Fruit fly (Drosophila melanogaster): ENCODE data around the gene Acp29AB.

- no peak for TF ChIP-seq fd96Ca (GFP tag; IDR thresholded peaks at IDR 0.05)
- TF ChIP-seq CG17806 (tag; optimal IDR thresholded peaks at IDR 0.05), result no peak
- TF ChIP-seq CG14655 (GFP tag; optimal IDR thresholded peaks at IDR 0.05), result no peak
- no peak for TF ChIP-seq CG4496 (GFP tag; IDR thresholded peaks at IDR 0.05)
- no peak for TF ChIP-seq CG12605 (GFP tag; IDR thresholded peaks at IDR 0.05)
- no peak for TF ChIP-seq EcR (GFP tag; optimal IDR thresholded peaks at IDR 0.05)
- no peak for TF ChIP-seq gl (tag; optimal IDR thresholded peaks at IDR 0.05)
- no peak for TF ChIP-seq Pif1B (GFP tag; optimal IDR thresholded peaks at IDR 0.05)
- TF ChIP-seq CG34367 (tag; optimal IDR thresholded peaks at IDR 0.05), result no peak
- no peak for TF ChIP-seq CG9948 (tag; optimal IDR thresholded peaks at IDR 0.05)
- TF ChIP-seq Ets98B (GFP tag; IDR thresholded peaks at IDR 0.05), result no peak
These were observed 7.2 kb downstream of the Acp29AB start for dm6 chr2L:8385849-8386248.

All from whole organism, pupa.